Fruit fly (Drosophila melanogaster) whole organism, pupa: ENCODE measurements around the gene for.

Experiments
- CG10348 ChIP-seq: fragments of 200-800 bp; sonication (Bioruptor generic); IDR thresholded peaks from 2 replicates; pipeline ENCODE4 v1.3.6; 2022; ENCODE audit warnings: missing biosample characterization, missing genetic modification characterization
- CG12605 ChIP-seq: fragments of 200-800 bp; sonication (Bioruptor generic); IDR thresholded peaks from 2 replicates; pipeline ENCODE4 v1.3.6; 2022; ENCODE audit warnings: missing biosample characterization, missing genetic modification characterization
- CG13204 ChIP-seq: fragments of 200-800 bp; sonication (Bioruptor generic); optimal IDR thresholded peaks from 2 replicates; lab custom pipeline; 2018; ENCODE audit warnings: missing biosample characterization, mild to moderate bottlenecking, missing genetic modification characterization, moderate library complexity
- CG14655 ChIP-seq: fragments of 200-800 bp; sonication (Bioruptor generic); optimal IDR thresholded peaks from 3 replicates; lab custom pipeline; 2017; ENCODE audit warnings: mild to moderate bottlenecking, missing biosample characterization, missing genetic modification reagents, missing genetic modification characterization
- CG15710 ChIP-seq: fragments of 200-800 bp; sonication (Bioruptor generic); optimal IDR thresholded peaks from 2 replicates; lab custom pipeline; 2018; ENCODE audit warnings: missing biosample characterization, mild to moderate bottlenecking, missing genetic modification characterization, moderate library complexity
- CG17806 ChIP-seq: fragments of 200-800 bp; sonication (Bioruptor generic); optimal IDR thresholded peaks from 2 replicates; lab custom pipeline; 2018; ENCODE audit warnings: missing biosample characterization, mild to moderate bottlenecking, missing genetic modification characterization, moderate library complexity
- CG32121 ChIP-seq: fragments of 200-800 bp; sonication (Bioruptor generic); IDR thresholded peaks from 2 replicates; pipeline ENCODE4 v1.3.6; 2022; ENCODE audit warnings: missing biosample characterization, missing genetic modification characterization
- CG34367 ChIP-seq: fragments of 200-800 bp; sonication (Bioruptor generic); optimal IDR thresholded peaks from 2 replicates; lab custom pipeline; 2018; ENCODE audit warnings: missing biosample characterization, mild to moderate bottlenecking, missing genetic modification characterization
- CG4496 ChIP-seq: fragments of 200-800 bp; sonication (Bioruptor generic); IDR thresholded peaks from 3 replicates; pipeline ENCODE4 v1.3.6; 2022; ENCODE audit warnings: missing biosample characterization, missing genetic modification characterization
- CG8159 ChIP-seq: fragments of 200-800 bp; sonication (Bioruptor generic); optimal IDR thresholded peaks from 3 replicates; lab custom pipeline; 2018; ENCODE audit warnings: missing biosample characterization, mild to moderate bottlenecking, missing genetic modification characterization, moderate library complexity
- CG8301 ChIP-seq: fragments of 200-800 bp; sonication (Bioruptor generic); optimal IDR thresholded peaks from 2 replicates; lab custom pipeline; 2018; ENCODE audit warnings: missing biosample characterization, mild to moderate bottlenecking, missing genetic modification characterization
- CG9948 ChIP-seq: fragments of 200-800 bp; sonication (Bioruptor generic); optimal IDR thresholded peaks from 2 replicates; lab custom pipeline; 2018; ENCODE audit warnings: missing biosample characterization, mild to moderate bottlenecking, missing genetic modification characterization, moderate library complexity
- D1 ChIP-seq: fragments of 200-800 bp; sonication (Bioruptor generic); optimal IDR thresholded peaks from 2 replicates; lab custom pipeline; 2018; ENCODE audit warnings: missing biosample characterization, mild to moderate bottlenecking, missing genetic modification characterization, moderate library complexity
- EcR ChIP-seq: fragments of 200-800 bp; sonication (Bioruptor generic); optimal IDR thresholded peaks from 3 replicates; lab custom pipeline; 2019; ENCODE audit warnings: missing biosample characterization, missing genetic modification characterization, mild to moderate bottlenecking, moderate library complexity, missing genetic modification reagents
- Ets98B ChIP-seq: fragments of 200-800 bp; sonication (Bioruptor generic); IDR thresholded peaks from 2 replicates; pipeline ENCODE4 v1.3.6; 2022; ENCODE audit warnings: missing biosample characterization, missing genetic modification characterization
- Pif1A ChIP-seq: fragments of 200-800 bp; sonication (Bioruptor generic); optimal IDR thresholded peaks from 3 replicates; lab custom pipeline; 2016; ENCODE audit warnings: missing biosample characterization, missing genetic modification characterization
- Pif1B ChIP-seq: fragments of 200-800 bp; sonication (Bioruptor generic); optimal IDR thresholded peaks from 3 replicates; lab custom pipeline; 2016; ENCODE audit warnings: missing biosample characterization, missing genetic modification characterization
- Snoo ChIP-seq: fragments of 200-800 bp; sonication (Bioruptor generic); optimal IDR thresholded peaks from 3 replicates; lab custom pipeline; 2017; ENCODE audit warnings: missing biosample characterization, mild to moderate bottlenecking, missing genetic modification characterization, inconsistent platforms
- fd96Ca ChIP-seq: fragments of 200-800 bp; sonication (Bioruptor generic); IDR thresholded peaks from 3 replicates; pipeline ENCODE4 v1.3.6; 2022; ENCODE audit warnings: missing biosample characterization, missing genetic modification characterization
- gl ChIP-seq: fragments of 200-800 bp; sonication (Bioruptor generic); optimal IDR thresholded peaks from 2 replicates; lab custom pipeline; 2018; ENCODE audit warnings: missing biosample characterization, mild to moderate bottlenecking, missing genetic modification characterization
- rn ChIP-seq: fragments of 200-800 bp; sonication (Bioruptor generic); IDR thresholded peaks from 2 replicates; pipeline ENCODE4 v1.3.6; 2022; ENCODE audit warnings: missing biosample characterization, missing genetic modification characterization

for gene

DNA sequence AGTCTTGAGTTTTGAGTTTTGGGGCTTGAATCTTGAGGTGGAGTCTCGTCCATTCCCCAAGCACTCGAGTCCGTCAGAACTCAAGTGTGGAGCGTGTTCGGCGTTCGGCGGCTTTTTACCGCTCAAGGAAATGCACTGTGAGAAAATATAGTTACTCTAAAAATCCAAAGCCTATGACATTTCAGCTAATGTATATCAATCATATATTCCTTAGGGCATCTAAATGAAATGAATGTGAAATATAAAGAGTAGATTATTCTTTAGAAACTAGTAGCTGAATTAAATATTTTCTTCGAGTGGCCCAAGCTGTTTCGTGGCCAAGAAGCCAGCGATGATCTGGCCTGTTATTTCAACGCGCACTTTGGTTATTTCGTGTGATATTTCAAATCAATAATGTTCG is 69.5 kb downstream of the for start:
- peak; percentile 4 for TF ChIP-seq CG9948
- peak; percentile 17 for TF ChIP-seq CG14655 (GFP tag; lab: Kevin White, UChicago)
- TF ChIP-seq D1 (tag; lab: Kevin White, UChicago): no peak
- no peak for TF ChIP-seq CG15710
- TF ChIP-seq Pif1A (GFP tag; lab: Kevin White, UChicago): no peak

DNA sequence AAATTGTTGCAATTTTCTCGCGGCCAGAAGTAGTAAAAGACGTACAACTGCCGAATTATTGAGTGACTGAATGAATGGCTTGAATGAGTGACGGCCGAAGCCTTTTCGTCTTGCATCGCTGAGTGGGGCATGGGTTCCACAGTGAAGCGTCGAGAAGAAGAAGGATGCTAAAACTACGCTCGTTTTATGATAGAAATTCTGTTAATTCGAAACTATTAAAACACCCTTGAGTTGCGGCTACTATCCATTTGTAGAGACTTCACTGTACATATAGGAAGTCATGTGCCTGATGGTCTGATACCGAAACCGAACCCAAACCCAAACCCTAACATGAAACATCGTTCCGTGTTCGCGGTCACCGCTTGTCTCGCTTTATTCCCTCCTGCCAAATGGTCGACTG is 71.4 kb downstream of the for start:
- TF ChIP-seq CG13204 (GFP tag; lab: Kevin White, UChicago): no peak
- no peak for TF ChIP-seq CG8301 (tag; lab: Kevin White, UChicago)
- TF ChIP-seq CG17806 (tag; lab: Kevin White, UChicago): no peak
- TF ChIP-seq CG14655 (GFP tag; lab: Kevin White, UChicago): no peak
- TF ChIP-seq gl (tag; lab: Kevin White, UChicago): no peak
- no peak for TF ChIP-seq CG4496 (GFP tag; lab: Robert Waterston, UW)

DNA sequence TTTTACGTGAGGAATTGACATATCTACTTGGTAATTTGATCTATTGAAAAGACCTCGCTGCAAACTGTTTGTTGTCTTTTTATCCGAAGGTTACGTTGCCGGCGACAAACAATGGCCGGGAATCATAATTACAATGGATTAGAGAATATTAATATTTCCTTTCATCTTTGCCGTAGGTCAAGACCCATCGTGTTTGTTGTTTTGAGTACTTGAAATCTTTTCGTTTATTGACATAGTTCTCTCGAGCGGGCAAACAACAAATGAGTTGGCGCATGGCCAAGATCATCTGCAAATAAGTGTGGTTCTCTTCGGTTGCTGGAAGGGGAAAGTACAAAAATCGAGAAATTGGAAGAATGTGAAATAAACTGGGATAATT is 72.5 kb downstream of the for start:
- TF ChIP-seq CG34367 (tag; lab: Kevin White, UChicago): no peak
- TF ChIP-seq Ets98B: no peak
- no peak for TF ChIP-seq CG8159 (tag; lab: Kevin White, UChicago)
- no peak for TF ChIP-seq CG12605 (GFP tag; lab: Robert Waterston, UW)
- TF ChIP-seq CG14655 (GFP tag; lab: Kevin White, UChicago): no peak

DNA sequence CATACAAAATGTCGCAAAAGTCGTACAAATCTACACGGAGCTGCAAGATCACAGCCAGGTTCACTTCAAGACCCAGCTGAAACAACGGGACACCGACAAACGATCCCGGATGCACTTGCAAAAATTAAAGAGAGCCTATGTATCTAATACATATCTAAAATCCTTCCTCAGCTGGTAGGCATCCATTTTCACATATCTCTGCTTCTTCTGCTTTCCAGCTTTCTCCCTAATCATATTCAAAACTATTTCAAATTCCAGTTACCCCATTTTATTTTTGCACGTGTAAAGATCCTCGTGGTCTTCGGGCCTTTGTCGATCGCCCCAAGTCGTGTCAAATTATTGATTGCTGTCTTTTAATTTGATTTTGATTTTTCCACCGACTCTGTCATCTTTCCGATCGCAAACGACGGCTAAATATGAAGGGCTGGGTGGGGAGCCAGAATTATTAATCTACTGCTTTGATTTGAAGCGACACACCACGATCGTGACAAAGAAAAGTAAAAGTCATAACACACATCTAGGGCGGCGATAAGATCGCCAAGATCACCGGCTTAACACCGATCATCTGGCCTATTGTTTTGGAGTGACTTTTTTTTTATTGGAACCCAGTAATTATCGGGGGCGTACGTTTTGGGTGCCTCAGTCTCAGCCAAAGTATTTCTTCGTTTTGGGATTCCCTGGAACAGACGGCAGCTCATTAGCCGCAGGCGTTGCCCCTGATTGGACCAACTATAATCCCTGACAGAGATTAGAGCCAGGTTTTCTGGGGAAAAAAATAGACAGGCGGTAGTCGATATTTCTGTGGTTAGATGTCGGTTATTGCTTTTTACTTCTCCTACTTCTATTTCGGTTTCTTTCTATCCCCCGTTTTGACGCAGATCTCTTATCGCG is 73.1 kb downstream of the for start:
- TF ChIP-seq D1 (tag; lab: Kevin White, UChicago) (no peak), CG13204 (GFP tag; lab: Kevin White, UChicago) (no peak), CG32121 (no peak), CG17806 (tag; lab: Kevin White, UChicago) (peak; percentile 52), CG34367 (tag; lab: Kevin White, UChicago) (peak; percentile 24), EcR (no peak), CG4496 (GFP tag; lab: Robert Waterston, UW) (no peak), gl (tag; lab: Kevin White, UChicago) (no peak), CG15710 (peak; percentile 45), CG10348 (GFP tag; lab: Robert Waterston, UW) (no peak), Snoo (tag; lab: Kevin White, UChicago) (peak; percentile 8), CG8301 (tag; lab: Kevin White, UChicago) (peak; percentile 16), rn (0 out of 2 replicates have a peak, but pooled peaks have one; percentile 23), CG12605 (GFP tag; lab: Robert Waterston, UW) (no peak), fd96Ca (GFP tag; lab: Robert Waterston, UW) (no peak), CG9948 (peak; percentile 48), Pif1A (GFP tag; lab: Kevin White, UChicago) (peak; percentile 41), Ets98B (no peak), CG14655 (GFP tag; lab: Kevin White, UChicago) (peak; percentile 49), CG8159 (tag; lab: Kevin White, UChicago) (peak; percentile 61), Pif1B (GFP tag; lab: Kevin White, UChicago) (no peak)

DNA sequence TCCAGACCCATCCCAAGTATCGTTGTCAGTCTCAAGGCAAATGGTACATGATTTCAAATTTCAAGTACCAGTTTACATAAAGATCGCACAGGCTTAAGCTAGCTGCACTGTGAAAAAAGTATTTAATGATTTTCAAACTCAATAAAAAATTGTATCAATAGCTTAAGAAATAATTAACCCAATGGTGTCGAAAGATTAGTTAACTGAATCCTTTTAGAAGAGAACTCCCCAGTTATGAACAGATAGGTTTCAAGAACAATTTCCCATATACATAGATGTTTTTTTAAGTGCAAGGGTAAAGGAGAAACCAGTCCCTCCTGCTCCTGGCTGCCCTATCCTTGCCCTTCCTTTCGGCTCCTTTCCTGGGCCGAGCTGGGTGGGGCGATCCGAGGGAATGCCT is 74.1 kb downstream of the for start:
- TF ChIP-seq CG17806 (tag; lab: Kevin White, UChicago): peak; percentile 73
- TF ChIP-seq Pif1B (GFP tag; lab: Kevin White, UChicago): peak; percentile 45
- peak; percentile 47 for TF ChIP-seq gl (tag; lab: Kevin White, UChicago)
- TF ChIP-seq fd96Ca (GFP tag; lab: Robert Waterston, UW): no peak
- 0 out of 2 replicates have a peak, but pooled peaks have one; percentile 16 for TF ChIP-seq CG12605 (GFP tag; lab: Robert Waterston, UW)
- TF ChIP-seq CG34367 (tag; lab: Kevin White, UChicago): peak; percentile 78
- peak; percentile 16 for TF ChIP-seq CG14655 (GFP tag; lab: Kevin White, UChicago)
- TF ChIP-seq D1 (tag; lab: Kevin White, UChicago): no peak
- TF ChIP-seq Snoo (tag; lab: Kevin White, UChicago): no peak
- no peak for TF ChIP-seq Ets98B
- peak; percentile 82 for TF ChIP-seq CG15710
- TF ChIP-seq Pif1A (GFP tag; lab: Kevin White, UChicago): peak; percentile 46
- TF ChIP-seq CG13204 (GFP tag; lab: Kevin White, UChicago): no peak
- peak; percentile 77 for TF ChIP-seq CG9948
- TF ChIP-seq CG4496 (GFP tag; lab: Robert Waterston, UW): no peak
- TF ChIP-seq rn: no peak
- no peak for TF ChIP-seq CG32121
- no peak for TF ChIP-seq CG8301 (tag; lab: Kevin White, UChicago)
- no peak for TF ChIP-seq EcR
- TF ChIP-seq CG8159 (tag; lab: Kevin White, UChicago): peak; percentile 82
- no peak for TF ChIP-seq CG10348 (GFP tag; lab: Robert Waterston, UW)

DNA sequence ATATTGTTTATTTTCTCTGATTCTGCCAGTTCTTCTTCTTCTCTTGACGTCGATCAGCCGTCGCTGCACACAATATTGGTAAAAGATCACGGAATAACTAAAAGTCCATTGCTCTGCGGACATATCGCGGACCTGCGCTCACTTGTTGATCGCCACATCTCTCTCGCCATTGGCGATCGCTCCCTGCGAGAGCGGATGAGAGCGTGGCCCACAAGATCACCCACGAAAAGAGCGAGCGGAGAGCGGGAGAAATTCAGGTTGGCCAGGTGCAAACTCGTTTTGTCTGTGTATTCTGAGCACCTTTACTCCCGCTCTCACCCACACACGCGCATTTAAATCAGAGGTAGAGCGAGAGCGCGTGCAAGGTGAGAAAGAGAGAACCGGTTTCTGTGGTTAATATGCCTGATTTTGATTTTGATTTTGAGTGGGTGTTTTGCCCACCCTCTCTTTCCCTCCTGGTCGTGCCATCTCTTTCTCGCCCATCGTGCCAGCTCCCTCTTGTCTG is 76.0 kb downstream of the for start, which contains the start of gene sob:
Gene sob (minus strand): TSS at position 102 of the 505 bp plus-strand sequence.
- TF ChIP-seq Snoo (tag; lab: Kevin White, UChicago) (no peak), D1 (tag; lab: Kevin White, UChicago) (no peak), fd96Ca (GFP tag; lab: Robert Waterston, UW) (peak; percentile 84), CG14655 (GFP tag; lab: Kevin White, UChicago) (no peak), CG13204 (GFP tag; lab: Kevin White, UChicago) (peak; percentile 39), EcR (peak; percentile 90), CG15710 (no peak), rn (no peak), CG8159 (tag; lab: Kevin White, UChicago) (peak; percentile 18), CG12605 (GFP tag; lab: Robert Waterston, UW) (peak; percentile 40; the same call in 1 of the 2 replicates), CG4496 (GFP tag; lab: Robert Waterston, UW) (0 out of 3 replicates have a peak, but pooled peaks have one; percentile 45), Pif1B (GFP tag; lab: Kevin White, UChicago) (peak; percentile 66), CG17806 (tag; lab: Kevin White, UChicago) (no peak), CG34367 (tag; lab: Kevin White, UChicago) (no peak), Ets98B (peak; percentile 77; the same call in 1 of the 2 replicates), CG10348 (GFP tag; lab: Robert Waterston, UW) (no peak), gl (tag; lab: Kevin White, UChicago) (peak; percentile 8), CG32121 (peak; percentile 52; the same call in 1 of the 2 replicates), CG8301 (tag; lab: Kevin White, UChicago) (no peak), Pif1A (GFP tag; lab: Kevin White, UChicago) (peak; percentile 61), CG9948 (no peak)
- TF ChIP-seq, all 21 proteins: peak for 11
